Fruit fly (Drosophila melanogaster): Measurements from ENCODE around the gene CG6236.

dm6 chr3R:15320747-15321085 lies 7.4 kb downstream of the CG6236 start, which contains the start of gene ear:
- TF ChIP-seq Dfd (GFP tag; optimal IDR thresholded peaks at IDR 0.05), result no peak
- TF ChIP-seq Hr83 (GFP tag; optimal IDR thresholded peaks at IDR 0.05; ENCODE audit: poor library complexity, severe bottlenecking), result no peak
- no peak for TF ChIP-seq lola (GFP tag; optimal IDR thresholded peaks at IDR 0.05)
